Fruit fly (Drosophila melanogaster) whole organism, embryonic: ENCODE data around the gene Wwox.

ENCODE experiments used
- Adf1 ChIP-seq: fragments of 200-800 bp; sonication (Bioruptor generic); IDR thresholded peaks from 2 replicates; pipeline ENCODE4 v1.3.6; 2022; ENCODE audit warnings: missing biosample characterization, missing genetic modification characterization
- Aef1 ChIP-seq: fragments of 200-800 bp; sonication (Bioruptor generic); IDR thresholded peaks from 3 replicates; pipeline ENCODE4 v1.3.6; 2022; ENCODE audit warnings: missing biosample characterization, missing genetic modification characterization
- CG10543 ChIP-seq: fragments of 200-800 bp; sonication (Bioruptor generic); optimal IDR thresholded peaks from 3 replicates; lab custom pipeline; 2017; ENCODE audit warnings: missing biosample characterization, mild to moderate bottlenecking, missing genetic modification characterization, moderate library complexity
- CG12769 ChIP-seq: fragments of 200-800 bp; sonication (Bioruptor generic); optimal IDR thresholded peaks from 2 replicates; lab custom pipeline; 2019; ENCODE audit warnings: missing biosample characterization, mild to moderate bottlenecking, missing genetic modification characterization, moderate library complexity
- CG2199 ChIP-seq: fragments of 200-800 bp; sonication (Bioruptor generic); IDR thresholded peaks from 3 replicates; pipeline ENCODE4 v1.3.6; 2022; ENCODE audit warnings: missing biosample characterization, missing genetic modification characterization
- CG3163 ChIP-seq: fragments of 200-800 bp; sonication (Bioruptor generic); optimal IDR thresholded peaks from 3 replicates; lab custom pipeline; 2016; ENCODE audit warnings: missing biosample characterization, missing genetic modification characterization
- CG3995 ChIP-seq: fragments of 200-800 bp; sonication (Bioruptor generic); optimal IDR thresholded peaks from 3 replicates; lab custom pipeline; 2016; ENCODE audit warnings: missing biosample characterization, missing genetic modification characterization
- CG42726 ChIP-seq: fragments of 200-800 bp; sonication (Bioruptor generic); IDR thresholded peaks from 2 replicates; pipeline ENCODE4 v1.3.6; 2022; ENCODE audit warnings: missing biosample characterization, missing genetic modification characterization; ENCODE audit not compliant: partially characterized antibody
- CG4730 ChIP-seq: fragments of 200-800 bp; sonication (Bioruptor generic); IDR thresholded peaks from 2 replicates; pipeline ENCODE4 v1.3.6; 2022; ENCODE audit warnings: missing biosample characterization, missing genetic modification characterization
- CG5953 ChIP-seq: fragments of 200-800 bp; sonication (Bioruptor generic); IDR thresholded peaks from 2 replicates; pipeline ENCODE4 v1.3.6; 2022; ENCODE audit warnings: missing biosample characterization, missing genetic modification characterization
- CG6765 ChIP-seq: fragments of 200-800 bp; sonication (Bioruptor generic); optimal IDR thresholded peaks from 3 replicates; lab custom pipeline; 2017; ENCODE audit warnings: missing biosample characterization, mild to moderate bottlenecking, missing genetic modification characterization
- CG7987 ChIP-seq: fragments of 200-800 bp; sonication (Bioruptor generic); optimal IDR thresholded peaks from 2 replicates; lab custom pipeline; 2018; ENCODE audit warnings: missing biosample characterization, mild to moderate bottlenecking, missing genetic modification characterization, moderate library complexity
- CG8290 ChIP-seq, 3 experiments: fragments of 200-800 bp; sonication (Bioruptor generic); optimal IDR thresholded peaks; 2 replicates each; lab custom pipeline; 2016 to 2019; ENCODE audit warnings: missing biosample characterization in 3 of 3, missing genetic modification characterization in 3 of 3, mild to moderate bottlenecking in 2 of 3, moderate library complexity in 1 of 3
- Dbx ChIP-seq: fragments of 200-800 bp; sonication (Bioruptor generic); IDR thresholded peaks from 3 replicates; pipeline ENCODE4 v1.3.6; 2022; ENCODE audit warnings: missing biosample characterization, missing genetic modification characterization
- Deaf1 ChIP-seq: fragments of 200-800 bp; optimal IDR thresholded peaks from 3 replicates; lab custom pipeline; 2019; ENCODE audit warnings: missing biosample characterization, mild to moderate bottlenecking, missing genetic modification characterization, moderate library complexity
- Dp ChIP-seq: fragments of 200-800 bp; sonication (Bioruptor generic); optimal IDR thresholded peaks from 2 replicates; lab custom pipeline; 2018; ENCODE audit warnings: missing biosample characterization, mild to moderate bottlenecking, missing genetic modification characterization, moderate library complexity
- Hr39 ChIP-seq: fragments of >200 bp; optimal IDR thresholded peaks from 2 replicates; lab custom pipeline; 2017
- Hr78 ChIP-seq, 2 experiments: fragments of 200-800 bp in 1 of 2; fragments of >200 bp in 1 of 2; sonication (Bioruptor generic) in 1 of 2; optimal IDR thresholded peaks; 2 replicates each; lab custom pipeline; 2017 to 2019; ENCODE audit warnings: missing biosample characterization in 2 of 2, missing genetic modification characterization in 2 of 2, mild to moderate bottlenecking in 1 of 2, moderate library complexity in 1 of 2
- Med ChIP-seq: fragments of 200-800 bp; sonication (Bioruptor generic); peaks from one replicate; lab custom pipeline; 2016; ENCODE audit warnings: missing biosample characterization, missing genetic modification characterization, mild to moderate bottlenecking, inconsistent platforms, moderate library complexity
- Opbp ChIP-seq: fragments of 200-800 bp; sonication (Bioruptor generic); IDR thresholded peaks from 3 replicates; pipeline ENCODE4 v1.3.6; 2022; ENCODE audit warnings: missing biosample characterization, missing genetic modification characterization; ENCODE audit not compliant: partially characterized antibody
- Rfx ChIP-seq: fragments of 200-800 bp; sonication (Bioruptor generic); IDR thresholded peaks from 2 replicates; pipeline ENCODE4 v1.3.6; 2022; ENCODE audit warnings: missing biosample characterization, missing genetic modification characterization
- Stat92E ChIP-seq, 3 experiments: fragments of >200 bp in 2 of 3; fragments of 200-800 bp in 1 of 3; sonication (Bioruptor generic) in 1 of 3; optimal IDR thresholded peaks; 2 replicates each; lab custom pipeline; 2017 to 2019; ENCODE audit warnings: missing biosample characterization in 3 of 3, missing genetic modification characterization in 3 of 3, mild to moderate bottlenecking in 1 of 3, moderate library complexity in 1 of 3
- Trl ChIP-seq, 3 experiments: fragments of >200 bp in 2 of 3; fragments of 200-800 bp in 1 of 3; sonication (Bioruptor generic) in 1 of 3; optimal IDR thresholded peaks; 2 replicates in 1 of 3; 3 replicates in 2 of 3; lab custom pipeline; 2016 to 2017; ENCODE audit warnings: missing biosample characterization in 1 of 3, missing genetic modification characterization in 1 of 3
- cg ChIP-seq: fragments of 200-800 bp; sonication (Bioruptor generic); optimal IDR thresholded peaks from 3 replicates; lab custom pipeline; 2019; ENCODE audit warnings: missing biosample characterization, mild to moderate bottlenecking, missing genetic modification characterization, moderate library complexity
- chinmo ChIP-seq: fragments of 200-800 bp; sonication (Bioruptor generic); IDR thresholded peaks from 4 replicates; pipeline ENCODE4 v1.3.6; 2022; ENCODE audit warnings: missing biosample characterization, missing genetic modification characterization; ENCODE audit not compliant: partially characterized antibody
- chm ChIP-seq: fragments of 200-800 bp; sonication (Bioruptor generic); IDR thresholded peaks from 2 replicates; pipeline ENCODE4 v1.3.6; 2022; ENCODE audit warnings: missing biosample characterization, missing genetic modification characterization
- corto ChIP-seq: fragments of 200-800 bp; sonication (Bioruptor generic); optimal IDR thresholded peaks from 2 replicates; lab custom pipeline; 2016; ENCODE audit warnings: missing biosample characterization, mild to moderate bottlenecking, missing genetic modification characterization, moderate library complexity
- crol ChIP-seq: fragments of 200-800 bp; sonication (Bioruptor generic); IDR thresholded peaks from 2 replicates; pipeline ENCODE4 v1.3.6; 2022; ENCODE audit warnings: missing biosample characterization, missing genetic modification characterization
- cwo ChIP-seq: fragments of 200-800 bp; sonication (Bioruptor generic); optimal IDR thresholded peaks from 3 replicates; lab custom pipeline; 2017; ENCODE audit warnings: missing biosample characterization, missing genetic modification characterization, mild to moderate bottlenecking, moderate library complexity, missing genetic modification reagents
- dmrt99B ChIP-seq: fragments of 200-800 bp; sonication (Bioruptor generic); optimal IDR thresholded peaks from 2 replicates; lab custom pipeline; 2018; ENCODE audit warnings: missing biosample characterization, mild to moderate bottlenecking, missing genetic modification characterization, moderate library complexity
- ftz-f1 ChIP-seq: fragments of 200-800 bp; sonication (Bioruptor generic); optimal IDR thresholded peaks from 2 replicates; lab custom pipeline; 2016; ENCODE audit warnings: missing biosample characterization, missing genetic modification characterization
- her ChIP-seq: fragments of 200-800 bp; sonication (Bioruptor generic); optimal IDR thresholded peaks from 2 replicates; lab custom pipeline; 2016; ENCODE audit warnings: missing biosample characterization, missing genetic modification characterization
- hkb ChIP-seq, 2 experiments: fragments of 200-800 bp in 1 of 2; fragments of >200 bp in 1 of 2; sonication (Bioruptor generic) in 1 of 2; IDR thresholded peaks in 1 of 2; optimal IDR thresholded peaks in 1 of 2; 2 replicates each; pipeline versions ENCODE4 v1.3.6 to Lab custom; 2017 to 2022; ENCODE audit warnings: missing biosample characterization in 1 of 2, missing genetic modification characterization in 1 of 2
- lilli ChIP-seq: fragments of 200-800 bp; sonication (Bioruptor generic); optimal IDR thresholded peaks from 3 replicates; lab custom pipeline; 2016; ENCODE audit warnings: missing biosample characterization, missing genetic modification characterization
- lov ChIP-seq, 2 experiments: fragments of 200-800 bp in 1 of 2; fragments of >200 bp in 1 of 2; sonication (Bioruptor generic) in 1 of 2; IDR thresholded peaks in 1 of 2; optimal IDR thresholded peaks in 1 of 2; 2 replicates in 1 of 2; 3 replicates in 1 of 2; pipeline versions ENCODE4 v1.3.6 to Lab custom; 2017 to 2022; ENCODE audit warnings: missing biosample characterization in 1 of 2, missing genetic modification characterization in 1 of 2
- pan ChIP-seq, 4 experiments: fragments of >200 bp in 3 of 4; fragments of 200-800 bp in 1 of 4; sonication (Bioruptor generic) in 1 of 4; optimal IDR thresholded peaks in 3 of 4; IDR thresholded peaks in 1 of 4; 2 replicates each; pipeline versions ENCODE4 v1.3.6 to Lab custom; 2017 to 2022; ENCODE audit warnings: missing biosample characterization in 2 of 4, missing genetic modification characterization in 2 of 4, mixed read lengths in 1 of 4
- rib ChIP-seq: fragments of 200-800 bp; sonication (Bioruptor generic); IDR thresholded peaks from 2 replicates; pipeline ENCODE4 v1.3.6; 2022; ENCODE audit warnings: missing biosample characterization, missing genetic modification characterization
- so ChIP-seq: fragments of 200-800 bp; sonication (Bioruptor generic); IDR thresholded peaks from 3 replicates; pipeline ENCODE4 v1.3.6; 2022; ENCODE audit warnings: missing biosample characterization, missing genetic modification characterization
- stwl ChIP-seq: fragments of 200-800 bp; sonication (Bioruptor generic); optimal IDR thresholded peaks from 3 replicates; lab custom pipeline; 2018; ENCODE audit warnings: missing biosample characterization, mild to moderate bottlenecking, missing genetic modification characterization, moderate library complexity
- sug ChIP-seq: fragments of 200-800 bp; optimal IDR thresholded peaks from 2 replicates; lab custom pipeline; 2019; ENCODE audit warnings: missing biosample characterization, mild to moderate bottlenecking, missing genetic modification characterization, moderate library complexity

Wwox gene

DNA sequence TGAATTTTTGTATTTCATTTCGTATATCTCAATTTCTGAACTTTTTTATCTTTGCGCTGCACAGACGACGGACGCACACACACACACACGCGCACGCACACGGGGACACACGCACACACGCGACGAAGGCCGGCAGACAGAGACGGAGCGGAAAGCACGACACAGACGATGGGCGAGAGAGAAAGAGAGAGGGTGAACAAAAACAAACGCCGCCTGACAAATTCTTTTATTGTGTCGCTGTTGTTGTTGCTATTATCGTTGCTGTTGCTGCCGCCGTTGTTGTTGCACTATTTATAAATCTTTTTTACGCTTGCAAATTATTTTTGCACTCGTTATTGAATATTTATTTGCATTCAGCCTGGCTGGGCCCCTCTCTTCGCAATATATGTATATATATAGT is 27.3 kb downstream of the Wwox start (continued):
- no peak for TF ChIP-seq stwl
- TF ChIP-seq CG8290 (GFP tag; optimal IDR thresholded peaks at IDR 0.05; lab: Kevin White, UChicago) = no peak
- peak in 1 of 2 experiments; percentile 27 for TF ChIP-seq CG8290 (tag; optimal IDR thresholded peaks at IDR 0.05; lab: Kevin White, UChicago)
- no peak for TF ChIP-seq CG6765 (GFP tag; lab: Kevin White, UChicago)
- no peak for TF ChIP-seq corto
- peak in 1 of 2 experiments; percentile 36 for TF ChIP-seq Hr78 (GFP tag; optimal IDR thresholded peaks at IDR 0.05; lab: Kevin White, UChicago)
- peak; percentile 15 for TF ChIP-seq CG3163 (GFP tag; lab: Kevin White, UChicago)
- peak; percentile 73 for TF ChIP-seq cwo (GFP tag; lab: Kevin White, UChicago)
- TF ChIP-seq CG3995 (GFP tag; lab: Kevin White, UChicago) = no peak
- TF ChIP-seq CG10543 (GFP tag; lab: Kevin White, UChicago) = peak; percentile 23
- TF ChIP-seq Hr39 (lab: Kevin White, UChicago) = peak; percentile 96
- TF ChIP-seq sug (tag; lab: Kevin White, UChicago) = peak; percentile 8
- TF ChIP-seq chinmo = peak; percentile 86; the same call in 2 of the 4 replicates
- TF ChIP-seq her (GFP tag; lab: Kevin White, UChicago) = peak; percentile 5
- TF ChIP-seq pan (optimal IDR thresholded peaks at IDR 0.05; lab: Kevin White, UChicago) = no peak
- TF ChIP-seq pan (GFP tag; optimal IDR thresholded peaks at IDR 0.05 in 1 of 2, IDR thresholded peaks at IDR 0.05 in 1 of 2) = peak; percentile 27 to 45
- peak; percentile 82 for TF ChIP-seq ftz-f1 (GFP tag; lab: Kevin White, UChicago)
- peak; percentile 54; the same call in 1 of the 2 replicates for TF ChIP-seq rib (GFP tag; lab: Robert Waterston, UW)
- peak in 1 of 3 experiments; percentile 90 for TF ChIP-seq Stat92E (GFP tag; optimal IDR thresholded peaks at IDR 0.05; lab: Kevin White, UChicago)
- peak; percentile 66 to 81 for TF ChIP-seq Trl (optimal IDR thresholded peaks at IDR 0.05; lab: Kevin White, UChicago)
- no peak for TF ChIP-seq Trl (GFP tag; optimal IDR thresholded peaks at IDR 0.05; lab: Kevin White, UChicago)
- peak; percentile 25 for TF ChIP-seq CG7987 (GFP tag; lab: Kevin White, UChicago)
- TF ChIP-seq crol (GFP tag; lab: Robert Waterston, UW) = peak; percentile 83
- peak; percentile 30; the same call in 1 of the 2 replicates for TF ChIP-seq Rfx (GFP tag; lab: Robert Waterston, UW)
- TF ChIP-seq Aef1 (GFP tag; lab: Robert Waterston, UW) = peak; percentile 72; the same call in 2 of the 3 replicates
- TF ChIP-seq CG4730 = no peak
- TF ChIP-seq hkb (optimal IDR thresholded peaks at IDR 0.05; lab: Kevin White, UChicago) = no peak
- TF ChIP-seq hkb (GFP tag; IDR thresholded peaks at IDR 0.05; lab: Robert Waterston, UW) = 0 out of 2 replicates have a peak, but pooled peaks have one; percentile 11
- TF ChIP-seq Adf1 (GFP tag; lab: Robert Waterston, UW) = peak; percentile 64
- no peak for TF ChIP-seq CG42726 (GFP tag; lab: Robert Waterston, UW)
- TF ChIP-seq CG2199 (GFP tag; lab: Robert Waterston, UW) = peak; percentile 22; the same call in 1 of the 3 replicates
- TF ChIP-seq Med (GFP tag; lab: Kevin White, UChicago) = peak; percentile 84
- TF ChIP-seq lov (optimal IDR thresholded peaks at IDR 0.05; lab: Kevin White, UChicago) = no peak
- 0 out of 3 replicates have a peak, but pooled peaks have one; percentile 45 for TF ChIP-seq lov (GFP tag; IDR thresholded peaks at IDR 0.05; lab: Robert Waterston, UW)
- TF ChIP-seq lilli = no peak
- TF ChIP-seq Dbx (GFP tag; lab: Robert Waterston, UW) = 0 out of 3 replicates have a peak, but pooled peaks have one; percentile 30
- TF ChIP-seq Deaf1 (tag; lab: Kevin White, UChicago) = peak; percentile 57
- peak; percentile 42; the same call in 1 of the 3 replicates for TF ChIP-seq so (GFP tag; lab: Robert Waterston, UW)
- no peak for TF ChIP-seq dmrt99B (tag; lab: Kevin White, UChicago)
- no peak for TF ChIP-seq Dp
- TF ChIP-seq CG12769 (tag; lab: Kevin White, UChicago) = peak; percentile 34
- TF ChIP-seq Opbp = 0 out of 3 replicates have a peak, but pooled peaks have one; percentile 32
- TF ChIP-seq cg = peak; percentile 91
- TF ChIP-seq CG5953 = no peak
- peak; percentile 36; the same call in 1 of the 2 replicates for TF ChIP-seq chm
